Worm (Caenorhabditis elegans) whole organism, late embryonic: ENCODE results near the gene clec-156.

Experiments used
- Y22D7AL.16 ChIP-seq: sonication (generic microtip); optimal IDR thresholded peaks from 2 replicates; lab custom pipeline; 2016; ENCODE audit warnings: missing genetic modification characterization, missing compliant biosample characterization
- ama-1 ChIP-seq: fragments of 150-350 bp; optimal IDR thresholded peaks from 2 replicates; lab custom pipeline; 2014
- ceh-31 ChIP-seq: sonication (generic microtip); optimal IDR thresholded peaks from 2 replicates; lab custom pipeline; 2016; ENCODE audit warnings: missing genetic modification characterization, missing compliant biosample characterization
- dve-1 ChIP-seq: sonication (generic microtip); optimal IDR thresholded peaks from 2 replicates; lab custom pipeline; 2017; ENCODE audit warnings: antibody characterized with exemption, mild to moderate bottlenecking, missing genetic modification characterization, missing compliant biosample characterization
- fkh-10 ChIP-seq: fragments of 150-350 bp; optimal IDR thresholded peaks from 2 replicates; lab custom pipeline; 2014; ENCODE audit warnings: missing biosample characterization, missing genetic modification reagents, missing genetic modification characterization
- hlh-13 ChIP-seq: fragments of 200-800 bp; sonication (Bioruptor generic); optimal IDR thresholded peaks from 2 replicates; lab custom pipeline; 2018; ENCODE audit warnings: mild to moderate bottlenecking, missing genetic modification characterization, missing compliant biosample characterization
- hlh-6 ChIP-seq: sonication (generic microtip); optimal IDR thresholded peaks from 2 replicates; lab custom pipeline; 2016; ENCODE audit warnings: missing genotype, missing genetic modification characterization, missing compliant biosample characterization
- nhr-11 ChIP-seq: fragments of 150-350 bp; optimal IDR thresholded peaks from 2 replicates; lab custom pipeline; 2014; ENCODE audit warnings: missing biosample characterization, missing genetic modification characterization
- pha-4 ChIP-seq: fragments of 150-350 bp; optimal IDR thresholded peaks from 2 replicates; lab custom pipeline; 2018; ENCODE audit warnings: missing biosample characterization, missing genetic modification reagents, missing genetic modification characterization
- tbx-2 ChIP-seq: sonication (generic microtip); optimal IDR thresholded peaks from 2 replicates; lab custom pipeline; 2016; ENCODE audit warnings: missing genetic modification characterization, missing compliant biosample characterization
- ttx-3 ChIP-seq: sonication (generic microtip); optimal IDR thresholded peaks from 2 replicates; lab custom pipeline; 2016; ENCODE audit warnings: missing genetic modification reagents, missing genetic modification characterization, missing compliant biosample characterization

DNA sequence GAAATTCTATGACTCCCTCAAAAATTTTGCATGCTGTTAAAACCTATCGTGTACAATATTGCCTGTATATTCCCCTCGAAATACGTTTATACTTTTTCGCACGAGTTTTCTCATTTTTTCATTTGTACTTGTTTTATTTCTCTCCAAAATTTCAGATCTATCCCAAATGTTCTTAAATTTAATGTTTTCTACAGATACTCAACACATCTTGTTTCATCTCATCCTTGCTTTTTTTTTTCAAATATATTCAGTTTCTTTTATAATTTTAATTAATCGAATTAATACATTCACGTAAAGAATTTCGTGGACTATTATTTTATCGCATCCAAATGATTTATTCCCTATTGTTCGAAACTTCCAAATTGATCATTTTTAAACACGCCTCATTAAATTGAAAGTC, 12.8 kb upstream of the clec-156 start, which contains the start of gene C35D10.8:
- TF ChIP-seq hlh-13 (GFP tag; lab: Kevin White, UChicago) = no peak
- TF ChIP-seq ttx-3 (tag; lab: Kevin White, UChicago) = no peak
- TF ChIP-seq pha-4 (tag; lab: Kevin White, UChicago) = no peak
- TF ChIP-seq fkh-10 = no peak
- TF ChIP-seq Y22D7AL.16 (tag; lab: Kevin White, UChicago) = no peak
- no peak for TF ChIP-seq nhr-11 (tag; lab: Kevin White, UChicago)
- TF ChIP-seq hlh-6 = no peak
- TF ChIP-seq ama-1 = no peak
- no peak for TF ChIP-seq ceh-31
- TF ChIP-seq dve-1 = no peak
- TF ChIP-seq tbx-2 (tag; lab: Kevin White, UChicago) = no peak
